Fruit fly (Drosophila melanogaster): ENCODE results near the gene Saf-B.

Saf-B gene

dm6 chr3R:24816993-24817854, at the start of gene Saf-B, which contains the start of gene CG5808:
Gene Saf-B (plus strand): TSS chr3R:24817464.
Gene CG5808 (minus strand): TSS chr3R:24817007.
- no peak for TF ChIP-seq CG17801 (GFP tag; optimal IDR thresholded peaks at IDR 0.05; ENCODE audit: partially characterized antibody)

dm6 chr3R:24767667-24768340, 49.5 kb upstream of the Saf-B start:
- no peak for TF ChIP-seq CG17801 (GFP tag; optimal IDR thresholded peaks at IDR 0.05; ENCODE audit: partially characterized antibody)

- TF ChIP-seq CG17801 (GFP tag; optimal IDR thresholded peaks at IDR 0.05; ENCODE audit: partially characterized antibody) = peak; percentile 90
Observed at dm6 chr3R:24768538-24769401, 48.5 kb upstream of the Saf-B start, which contains the start of gene CG13631. Gene CG13631 (plus strand): TSS chr3R:24769351.

dm6 chr3R:24769601-24770000, 47.7 kb upstream of the Saf-B start:
- TF ChIP-seq CG17801 (GFP tag; optimal IDR thresholded peaks at IDR 0.05; ENCODE audit: partially characterized antibody) = no peak

- no peak for TF ChIP-seq CG17801 (GFP tag; optimal IDR thresholded peaks at IDR 0.05; ENCODE audit: partially characterized antibody)
Observed at dm6 chr3R:24771273-24772231, 45.7 kb upstream of the Saf-B start, which contains the start of gene CG42331. Gene CG42331 (plus strand): TSS chr3R:24772181.

dm6 chr3R:24773016-24773415, 44.2 kb upstream of the Saf-B start:
- TF ChIP-seq CG17801 (GFP tag; optimal IDR thresholded peaks at IDR 0.05; ENCODE audit: partially characterized antibody) = no peak

- TF ChIP-seq CG17801 (GFP tag; optimal IDR thresholded peaks at IDR 0.05; ENCODE audit: partially characterized antibody) = no peak
Observed at dm6 chr3R:24773422-24773821, 43.8 kb upstream of the Saf-B start.

dm6 chr3R:24777101-24777500, 40.2 kb upstream of the Saf-B start:
- TF ChIP-seq CG17801 (GFP tag; optimal IDR thresholded peaks at IDR 0.05; ENCODE audit: partially characterized antibody) = no peak

- TF ChIP-seq CG17801 (GFP tag; optimal IDR thresholded peaks at IDR 0.05; ENCODE audit: partially characterized antibody) = no peak
Observed at dm6 chr3R:24778218-24778739, 39.0 kb upstream of the Saf-B start.

- peak; percentile 56 for TF ChIP-seq CG17801 (GFP tag; optimal IDR thresholded peaks at IDR 0.05; ENCODE audit: partially characterized antibody)
Observed at dm6 chr3R:24787042-24787565, 30.2 kb upstream of the Saf-B start, which contains the start of gene CG5805. Gene CG5805 (minus strand): TSS chr3R:24787421.

- TF ChIP-seq CG17801 (GFP tag; optimal IDR thresholded peaks at IDR 0.05; ENCODE audit: partially characterized antibody) = no peak
Observed at dm6 chr3R:24787734-24788133, 29.5 kb upstream of the Saf-B start, which contains the start of gene Ets96B. Gene Ets96B (plus strand): TSS chr3R:24788054.

dm6 chr3R:24790036-24790435, 27.2 kb upstream of the Saf-B start, which contains the start of gene CG13634:
Gene CG13634 (minus strand): TSS chr3R:24790136.
- TF ChIP-seq CG17801 (GFP tag; optimal IDR thresholded peaks at IDR 0.05; ENCODE audit: partially characterized antibody) = no peak

- no peak for TF ChIP-seq CG17801 (GFP tag; optimal IDR thresholded peaks at IDR 0.05; ENCODE audit: partially characterized antibody)
Observed at dm6 chr3R:24798595-24798994, 18.7 kb upstream of the Saf-B start.

All from ovary, adult (tissue).